Worm (Caenorhabditis elegans) whole organism, L1 larva: ENCODE data around the gene fbxa-55.

ENCODE experiments used
- C04F5.9 ChIP-seq: sonication (generic microtip); optimal IDR thresholded peaks from 2 replicates; lab custom pipeline; 2016; ENCODE audit warnings: missing genetic modification characterization, missing compliant biosample characterization
- alr-1 ChIP-seq: fragments of 200-800 bp; sonication (Bioruptor generic); optimal IDR thresholded peaks from 2 replicates; lab custom pipeline; 2018; ENCODE audit warnings: borderline replicate concordance, mild to moderate bottlenecking, missing genetic modification characterization, missing compliant biosample characterization
- ama-1 ChIP-seq: fragments of 150-350 bp; optimal IDR thresholded peaks from 2 replicates; lab custom pipeline; 2014
- blmp-1 ChIP-seq: fragments of 150-350 bp; optimal IDR thresholded peaks from 2 replicates; lab custom pipeline; 2014; ENCODE audit warnings: missing biosample characterization, missing genetic modification characterization
- ceh-88 ChIP-seq: fragments of 200-800 bp; sonication (Bioruptor generic); IDR thresholded peaks from 2 replicates; pipeline ENCODE4 v1.3.6; 2022; ENCODE audit warnings: missing genetic modification characterization, missing compliant biosample characterization
- dpl-1 ChIP-seq, 3 experiments: fragments of 150-350 bp in 2 of 3; sonication (generic microtip) in 1 of 3; optimal IDR thresholded peaks; 2 replicates each; lab custom pipeline; 2014 to 2017; ENCODE audit warnings: missing biosample characterization in 3 of 3, missing genetic modification characterization in 3 of 3, missing genetic modification reagents in 3 of 3
- efl-1 ChIP-seq, 4 experiments: fragments of 150-350 bp; optimal IDR thresholded peaks in 3 of 4; peaks in 1 of 4; 1 replicate in 1 of 4; 2 replicates in 3 of 4; lab custom pipeline; 2014; ENCODE audit warnings: missing biosample characterization in 2 of 4, missing genetic modification characterization in 2 of 4, missing genetic modification reagents in 2 of 4
- elt-3 ChIP-seq, 6 experiments: fragments of 150-350 bp in 1 of 6; sonication (generic microtip); optimal IDR thresholded peaks; 2 replicates each; lab custom pipeline; 2017 to 2018; ENCODE audit warnings: missing biosample characterization in 6 of 6, missing genetic modification characterization in 6 of 6, inconsistent platforms in 1 of 6
- hlh-4 ChIP-seq: sonication (generic microtip); optimal IDR thresholded peaks from 2 replicates; lab custom pipeline; 2016; ENCODE audit warnings: mild to moderate bottlenecking, missing genetic modification characterization, missing compliant biosample characterization
- hpl-2 ChIP-seq: fragments of 150-350 bp; optimal IDR thresholded peaks from 2 replicates; lab custom pipeline; 2014; ENCODE audit warnings: missing biosample characterization, missing genetic modification reagents, missing genetic modification characterization
- lir-3 ChIP-seq: sonication (generic microtip); optimal IDR thresholded peaks from 2 replicates; lab custom pipeline; 2016; ENCODE audit warnings: mild to moderate bottlenecking, missing genetic modification characterization, moderate library complexity, missing compliant biosample characterization; ENCODE audit not compliant: poor library complexity
- mdl-1 ChIP-seq, 2 experiments: fragments of 150-350 bp; optimal IDR thresholded peaks; 2 replicates each; lab custom pipeline; 2014 to 2017; ENCODE audit warnings: missing biosample characterization in 2 of 2, missing genetic modification characterization in 2 of 2, inconsistent platforms in 1 of 2
- mef-2 ChIP-seq: fragments of 150-350 bp; optimal IDR thresholded peaks from 2 replicates; lab custom pipeline; 2014; ENCODE audit warnings: missing biosample characterization, missing genetic modification characterization
- nhr-11 ChIP-seq: fragments of 150-350 bp; optimal IDR thresholded peaks from 2 replicates; lab custom pipeline; 2014; ENCODE audit warnings: missing biosample characterization, missing genetic modification characterization
- nhr-47 ChIP-seq: sonication (generic microtip); optimal IDR thresholded peaks from 2 replicates; lab custom pipeline; 2016; ENCODE audit warnings: mild to moderate bottlenecking, missing genetic modification characterization, moderate library complexity, missing compliant biosample characterization
- nhr-85 ChIP-seq: sonication (generic microtip); peaks from one replicate; lab custom pipeline; 2016; ENCODE audit warnings: missing genetic modification characterization, inconsistent platforms, missing compliant biosample characterization
- sox-4 ChIP-seq: sonication (generic microtip); optimal IDR thresholded peaks from 2 replicates; lab custom pipeline; 2016; ENCODE audit warnings: missing genetic modification characterization, missing compliant biosample characterization
- sptf-1 ChIP-seq: fragments of 150-350 bp; optimal IDR thresholded peaks from 2 replicates; lab custom pipeline; 2014; ENCODE audit warnings: missing biosample characterization, missing genetic modification characterization
- tbx-2 ChIP-seq: sonication (generic microtip); optimal IDR thresholded peaks from 2 replicates; lab custom pipeline; 2016; ENCODE audit warnings: missing genetic modification characterization, missing compliant biosample characterization
- unc-130 ChIP-seq: fragments of 150-350 bp; optimal IDR thresholded peaks from 2 replicates; lab custom pipeline; 2017; ENCODE audit warnings: missing biosample characterization, missing genetic modification characterization, inconsistent platforms
- unc-86 ChIP-seq: sonication (generic microtip); optimal IDR thresholded peaks from 2 replicates; lab custom pipeline; 2016; ENCODE audit warnings: missing genetic modification characterization, missing compliant biosample characterization
- unc-98 ChIP-seq: fragments of 200-800 bp; sonication (Bioruptor generic); IDR thresholded peaks from 2 replicates; pipeline ENCODE4 v1.3.6; 2022; ENCODE audit warnings: missing genetic modification characterization, missing compliant biosample characterization

Gene fbxa-55

DNA sequence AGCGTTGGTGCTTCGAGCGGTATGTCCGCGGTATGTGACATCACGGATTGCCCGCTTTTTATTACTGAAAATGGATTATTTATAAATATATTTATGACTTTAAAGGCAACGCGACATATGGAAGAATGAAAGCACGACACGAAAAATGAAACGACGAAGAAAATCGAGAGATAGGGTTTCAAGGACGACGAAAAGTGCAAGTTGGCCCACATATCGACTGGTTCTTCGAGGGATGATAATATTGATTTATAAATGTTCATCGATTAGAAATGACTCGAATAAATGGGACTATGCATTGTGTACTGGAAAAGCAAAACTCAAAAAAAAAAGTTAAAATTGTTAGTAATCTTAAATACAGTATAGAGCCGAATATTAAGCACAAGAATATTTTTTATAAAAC is 49.2 kb downstream of the fbxa-55 start, which contains the start of gene zer-1:
Gene zer-1 (minus strand): TSS at position 68 of the 400 bp plus-strand sequence.
- TF ChIP-seq tbx-2, result no peak
- TF ChIP-seq unc-98, result no peak
- TF ChIP-seq hlh-4 (tag; lab: Kevin White, UChicago), result no peak
- peak; percentile 98 for TF ChIP-seq blmp-1
- no peak for TF ChIP-seq ceh-88 (GFP tag; lab: Robert Waterston, UW)
- TF ChIP-seq mdl-1 (tag; optimal IDR thresholded peaks at IDR 0.05; lab: Kevin White, UChicago), result no peak
- TF ChIP-seq unc-130 (tag; lab: Kevin White, UChicago), result no peak
- TF ChIP-seq unc-86 (tag; lab: Kevin White, UChicago), result no peak
- TF ChIP-seq nhr-85 (tag; lab: Kevin White, UChicago), result peak; percentile 8
- TF ChIP-seq hpl-2 (GFP tag; lab: Kevin White, UChicago), result no peak
- TF ChIP-seq C04F5.9 (tag; lab: Kevin White, UChicago), result no peak
- no peak for TF ChIP-seq nhr-47 (tag; lab: Kevin White, UChicago)
- TF ChIP-seq mef-2 (tag; lab: Kevin White, UChicago), result no peak
- TF ChIP-seq alr-1 (tag; lab: Kevin White, UChicago), result no peak
- TF ChIP-seq dpl-1 (GFP tag; optimal IDR thresholded peaks at IDR 0.05; lab: Kevin White, UChicago), result no peak
- TF ChIP-seq sox-4 (tag; lab: Kevin White, UChicago), result no peak
- no peak for TF ChIP-seq ama-1 (lab: Kevin White, UChicago)
- TF ChIP-seq elt-3 (tag; optimal IDR thresholded peaks at IDR 0.05; lab: Kevin White, UChicago), result peak in 1 of 6 experiments; percentile 5
- TF ChIP-seq nhr-11 (tag; lab: Kevin White, UChicago), result no peak
- TF ChIP-seq lir-3 (tag; lab: Kevin White, UChicago), result no peak

DNA sequence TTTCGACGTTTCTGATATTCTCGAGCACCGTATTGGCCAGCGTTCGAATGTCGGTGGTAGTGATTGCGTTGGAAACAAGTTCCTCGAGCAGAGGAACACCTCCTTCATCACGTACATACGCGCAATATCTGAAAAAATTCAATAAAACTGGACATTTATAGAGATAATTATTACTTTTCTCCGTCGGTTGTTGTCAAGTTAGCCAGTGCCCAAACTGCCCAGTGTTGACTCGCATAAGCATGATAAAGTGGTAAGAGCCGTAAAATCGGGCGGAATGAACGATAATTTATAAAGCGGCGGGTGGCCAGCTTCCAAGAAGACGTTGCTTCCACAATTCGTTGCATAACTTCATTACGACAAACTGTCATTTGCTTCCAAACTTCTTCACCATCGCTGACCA is 52.3 kb downstream of the fbxa-55 start:
- TF ChIP-seq sptf-1 (tag; lab: Kevin White, UChicago), result no peak
- TF ChIP-seq efl-1 (optimal IDR thresholded peaks at IDR 0.05; lab: Kevin White, UChicago), result no peak
- TF ChIP-seq efl-1 (GFP tag; optimal IDR thresholded peaks at IDR 0.05 in 1 of 2; lab: Kevin White, UChicago), result peak in 1 of 2 experiments; percentile 90
